Worm (Caenorhabditis elegans): ENCODE measurements around the gene npr-19.

npr-19 gene

DNA sequence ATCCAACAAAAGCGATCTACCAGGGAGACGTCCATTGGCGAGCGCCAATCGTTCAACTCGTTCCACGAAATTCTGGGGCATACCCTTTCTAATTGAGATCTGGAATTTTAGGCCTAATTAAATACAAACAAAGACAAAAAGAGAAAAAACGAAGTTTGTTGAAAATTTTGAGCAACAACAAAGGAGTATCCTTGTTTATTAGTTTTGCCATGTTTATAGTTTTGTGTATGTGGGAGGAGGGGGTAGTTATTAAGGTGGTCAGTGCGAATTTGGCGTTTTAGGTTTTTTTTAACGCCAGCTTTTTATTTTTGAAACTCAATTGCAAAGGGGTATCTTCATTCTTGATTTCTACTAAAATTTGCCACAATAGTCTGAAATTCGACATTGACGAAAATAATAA, 21.1 kb downstream of the npr-19 start, which contains the start of gene irk-2:
Gene irk-2 (minus strand): TSS at position 101 of the 400 bp plus-strand sequence.
- TF ChIP-seq cebp-2 (GFP tag; IDR thresholded peaks at IDR 0.05) (no peak), madf-10 (tag; optimal IDR thresholded peaks at IDR 0.05) (no peak), ceh-40 (GFP tag; IDR thresholded peaks at IDR 0.05) (no peak), ekl-4 (GFP tag; IDR thresholded peaks at IDR 0.05) (no peak), ceh-91 (GFP tag; IDR thresholded peaks at IDR 0.05) (no peak), dpff-1 (tag; optimal IDR thresholded peaks at IDR 0.05) (no peak), Y53G8AR.9 (GFP tag; conservative IDR thresholded peaks at IDR 0.05) (no peak), him-1 (tag; optimal IDR thresholded peaks at IDR 0.05) (no peak), nfya-1 (tag; optimal IDR thresholded peaks at IDR 0.05; ENCODE audit: borderline replicate concordance, insufficient read depth) (no peak), ztf-18 (tag; optimal IDR thresholded peaks at IDR 0.05) (no peak), mxl-1 (tag; optimal IDR thresholded peaks at IDR 0.05) (no peak), F39B2.1 (GFP tag; IDR thresholded peaks at IDR 0.05) (no peak), ama-1 (optimal IDR thresholded peaks at IDR 0.05) (no peak), ama-1 (GFP tag; optimal IDR thresholded peaks at IDR 0.05) (no peak), die-1 (tag; optimal IDR thresholded peaks at IDR 0.05) (no peak), nfyb-1 (GFP tag; IDR thresholded peaks at IDR 0.05) (no peak), hrde-1 (tag; optimal IDR thresholded peaks at IDR 0.05; ENCODE audit: borderline replicate concordance) (no peak), unc-62 (GFP tag; optimal IDR thresholded peaks at IDR 0.05) (no peak), ZK185.1 (tag; optimal IDR thresholded peaks at IDR 0.05; ENCODE audit: poor library complexity, severe bottlenecking) (no peak), F57A8.1 (GFP tag; optimal IDR thresholded peaks at IDR 0.05) (no peak), let-607 (tag; optimal IDR thresholded peaks at IDR 0.05) (no peak)

DNA sequence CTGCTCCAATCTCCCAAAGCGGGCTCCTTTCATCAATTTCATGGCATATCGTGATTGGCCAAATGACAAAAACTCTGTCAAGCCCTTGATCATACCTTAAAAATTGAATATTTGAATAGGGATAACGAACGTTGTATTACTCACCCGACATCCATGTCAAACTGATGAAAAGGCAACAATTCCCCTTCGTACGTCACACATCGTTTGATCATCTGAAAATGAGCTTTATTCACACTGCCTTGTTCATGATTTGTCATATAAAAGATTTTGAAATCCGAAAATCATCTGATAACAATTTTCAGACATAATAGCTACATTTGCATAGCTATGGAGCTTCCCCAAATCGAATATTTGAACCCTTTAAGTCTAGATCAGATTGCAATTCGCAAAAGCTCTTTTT, 29.0 kb downstream of the npr-19 start, which contains the start of gene M02A10.1:
Gene M02A10.1 (plus strand): TSS at position 301 of the 400 bp plus-strand sequence.
- no peak for TF ChIP-seq ztf-18 (tag; optimal IDR thresholded peaks at IDR 0.05)
- no peak for TF ChIP-seq snpc-3.4 (tag; optimal IDR thresholded peaks at IDR 0.05)
- TF ChIP-seq repo-1 (tag; optimal IDR thresholded peaks at IDR 0.05) = no peak
- no peak for TF ChIP-seq snpc-1.3 (tag; optimal IDR thresholded peaks at IDR 0.05; ENCODE audit: insufficient read depth)
- TF ChIP-seq egl-44 (GFP tag; IDR thresholded peaks at IDR 0.05) = no peak
- no peak for TF ChIP-seq ztf-25 (GFP tag; IDR thresholded peaks at IDR 0.05)
- TF ChIP-seq ama-1 (optimal IDR thresholded peaks at IDR 0.05) = no peak
- TF ChIP-seq ama-1 (GFP tag; optimal IDR thresholded peaks at IDR 0.05) = no peak
- TF ChIP-seq T26A5.8 (tag; optimal IDR thresholded peaks at IDR 0.05) = no peak
- TF ChIP-seq akir-1 (GFP tag; optimal IDR thresholded peaks at IDR 0.05) = no peak
- no peak for TF ChIP-seq lin-26 (GFP tag; IDR thresholded peaks at IDR 0.05)
- TF ChIP-seq bed-2 (GFP tag; IDR thresholded peaks at IDR 0.05) = no peak
- no peak for TF ChIP-seq B0035.1 (tag; optimal IDR thresholded peaks at IDR 0.05)
- TF ChIP-seq madf-6 (GFP tag; IDR thresholded peaks at IDR 0.05) = no peak
- no peak for TF ChIP-seq C17E4.6 (GFP tag; IDR thresholded peaks at IDR 0.05)
- TF ChIP-seq egrh-3 (GFP tag; IDR thresholded peaks at IDR 0.05) = no peak

DNA sequence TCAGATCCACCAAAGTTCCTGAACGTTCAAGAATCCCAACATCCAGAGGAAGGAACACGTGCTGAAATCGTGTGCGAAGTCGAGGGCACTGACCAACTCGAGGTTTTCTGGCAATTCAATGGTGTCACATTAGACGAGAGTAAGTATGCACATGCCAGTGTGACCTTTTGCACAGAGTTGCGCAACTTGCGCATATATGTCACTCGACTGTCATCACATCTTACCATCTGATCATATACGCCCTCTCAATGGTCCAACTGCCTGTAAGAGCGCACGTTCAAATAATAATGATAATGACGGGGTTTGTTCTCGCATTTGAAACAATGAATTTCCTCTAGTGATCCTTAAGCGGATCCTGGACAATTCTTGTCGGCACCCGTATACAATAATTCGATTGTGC, 39.2 kb downstream of the npr-19 start:
- TF ChIP-seq Y67H2A.10 (GFP tag; conservative IDR thresholded peaks at IDR 0.05) (no peak), snpc-1.1 (tag; optimal IDR thresholded peaks at IDR 0.05; ENCODE audit: insufficient read depth) (no peak), ZK185.1 (tag; optimal IDR thresholded peaks at IDR 0.05; ENCODE audit: poor library complexity, severe bottlenecking) (no peak), hlh-26 (GFP tag; conservative IDR thresholded peaks at IDR 0.05) (no peak), akir-1 (GFP tag; optimal IDR thresholded peaks at IDR 0.05) (no peak), snpc-4 (GFP tag; optimal IDR thresholded peaks at IDR 0.05) (no peak), snpc-4 (tag; optimal IDR thresholded peaks at IDR 0.05) (no peak), nhr-90 (tag; optimal IDR thresholded peaks at IDR 0.05) (no peak), Y95B8A.8 (GFP tag; IDR thresholded peaks at IDR 0.05) (no peak)
